Fruit fly (Drosophila melanogaster) whole organism, embryonic: ENCODE measurements around the gene Cyp6d4.

Experiments used
- CG2678 ChIP-seq: fragments of 200-800 bp; sonication (Bioruptor generic); optimal IDR thresholded peaks from 3 replicates; lab custom pipeline; 2019; ENCODE audit warnings: missing biosample characterization, mild to moderate bottlenecking, missing genetic modification characterization, moderate library complexity
- CG5245 ChIP-seq: fragments of 200-800 bp; sonication (Bioruptor generic); optimal IDR thresholded peaks from 3 replicates; lab custom pipeline; 2016; ENCODE audit warnings: missing biosample characterization, missing genetic modification characterization
- Med ChIP-seq: fragments of 200-800 bp; sonication (Bioruptor generic); peaks from one replicate; lab custom pipeline; 2016; ENCODE audit warnings: missing biosample characterization, missing genetic modification characterization, mild to moderate bottlenecking, inconsistent platforms, moderate library complexity
- Myb ChIP-seq: fragments of 200-800 bp; sonication (Bioruptor generic); optimal IDR thresholded peaks from 2 replicates; lab custom pipeline; 2016; ENCODE audit warnings: missing biosample characterization, missing genetic modification characterization
- Sin3A ChIP-seq: fragments of >200 bp; optimal IDR thresholded peaks from 2 replicates; lab custom pipeline; 2018
- Sry-β ChIP-seq: fragments of 200-800 bp; sonication (Bioruptor generic); optimal IDR thresholded peaks from 2 replicates; lab custom pipeline; 2018; ENCODE audit warnings: missing biosample characterization, mild to moderate bottlenecking, missing genetic modification characterization, moderate library complexity
- phol ChIP-seq: fragments of 200-800 bp; sonication (Bioruptor generic); optimal IDR thresholded peaks from 3 replicates; lab custom pipeline; 2018; ENCODE audit warnings: missing biosample characterization, mild to moderate bottlenecking, missing genetic modification characterization, moderate library complexity

Gene Cyp6d4

dm6 chr3R:22747423-22748090, 49.4 kb downstream of the Cyp6d4 start, which contains the start of gene CG17141 (continued):
- TF ChIP-seq CG5245 (GFP tag; lab: Kevin White, UChicago) (no peak), Med (peak; percentile 73), Sin3A (peak; percentile 22), Myb (peak; percentile 87)

dm6 chr3R:22748956-22749355, 50.8 kb downstream of the Cyp6d4 start, which contains the start of gene CG31139:
TSS of gene CG31139 (minus strand) at chr3R:22749056.
- no peak for TF ChIP-seq phol (tag; lab: Kevin White, UChicago)
- TF ChIP-seq Sry-β (GFP tag; lab: Kevin White, UChicago): no peak
- TF ChIP-seq CG2678 (tag; lab: Kevin White, UChicago): no peak
- TF ChIP-seq Med: peak; percentile 3
